Fruit fly (Drosophila melanogaster): ENCODE measurements around the gene mRpS6.
A peak's percentile ranks its signal among the peaks of the same experiment; 100 is the strongest.

Gene mRpS6

DNA sequence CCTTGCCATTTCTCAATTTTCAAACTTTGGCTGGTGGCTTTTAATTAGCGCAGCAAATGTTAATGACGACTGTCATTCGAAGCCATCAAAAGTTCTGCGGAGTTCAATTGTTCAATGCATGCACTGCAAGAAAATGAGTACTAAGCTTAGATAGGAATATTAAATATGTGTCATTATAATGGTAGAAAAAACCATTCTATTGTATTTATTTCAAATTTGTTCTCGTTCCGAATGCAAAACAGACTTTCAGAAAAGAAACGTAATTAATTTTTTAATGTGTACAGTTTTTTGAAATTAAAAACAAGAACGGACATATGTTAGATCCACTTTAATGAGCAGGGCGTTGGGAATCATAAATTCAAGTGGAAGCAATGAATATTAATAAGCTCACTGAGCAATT is 24.8 kb downstream of the mRpS6 start (continued):
- TF ChIP-seq Blimp-1 (GFP tag; optimal IDR thresholded peaks at IDR 0.05) (no peak), OdsH (GFP tag; optimal IDR thresholded peaks at IDR 0.05) (no peak), CG8632 (GFP tag; optimal IDR thresholded peaks at IDR 0.05) (no peak), CG15336 (GFP tag; IDR thresholded peaks at IDR 0.05) (peak; percentile 50; the same call in 1 of the 2 replicates), lz (GFP tag; optimal IDR thresholded peaks at IDR 0.05) (peak; percentile 16), CG11902 (GFP tag; optimal IDR thresholded peaks at IDR 0.05) (no peak), Hr38 (GFP tag; optimal IDR thresholded peaks at IDR 0.05) (no peak), Eip78C (GFP tag) (peak; percentile 62), CG3919 (GFP tag; optimal IDR thresholded peaks at IDR 0.05) (peak; percentile 39), Hr39 (GFP tag; optimal IDR thresholded peaks at IDR 0.05) (peak; percentile 42)

DNA sequence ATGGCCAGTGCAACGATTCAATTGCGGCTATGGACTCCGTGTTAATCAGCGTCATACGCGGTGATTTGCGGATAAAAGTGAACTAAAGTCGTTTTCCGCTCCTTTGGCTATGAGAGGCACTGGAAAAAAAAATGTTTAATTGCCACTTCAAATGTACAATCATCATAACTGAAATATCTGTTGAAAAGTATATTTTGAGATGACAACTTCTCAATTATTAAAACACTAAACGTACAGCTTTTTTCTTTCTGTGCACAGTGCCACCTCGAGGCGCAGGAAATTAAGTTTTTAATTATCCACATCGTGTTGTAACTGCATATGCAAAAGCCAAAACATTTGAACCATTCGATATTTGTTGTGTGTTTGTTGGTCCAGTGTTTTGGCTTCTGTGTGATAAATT is 28.5 kb downstream of the mRpS6 start:
- peak; percentile 60 for TF ChIP-seq CG32006 (GFP tag; optimal IDR thresholded peaks at IDR 0.05)
- TF ChIP-seq lz (GFP tag; optimal IDR thresholded peaks at IDR 0.05), result no peak
- no peak for TF ChIP-seq Hr38 (GFP tag; optimal IDR thresholded peaks at IDR 0.05)
- TF ChIP-seq Lpt (GFP tag; optimal IDR thresholded peaks at IDR 0.05), result no peak
- no peak for TF ChIP-seq cyc (GFP tag; optimal IDR thresholded peaks at IDR 0.05)
- TF ChIP-seq CG7368 (GFP tag; optimal IDR thresholded peaks at IDR 0.05), result no peak
- no peak for TF ChIP-seq spab (GFP tag; optimal IDR thresholded peaks at IDR 0.05)
- TF ChIP-seq fkh (GFP tag; optimal IDR thresholded peaks at IDR 0.05), result no peak
- no peak for TF ChIP-seq CG16779 (tag; optimal IDR thresholded peaks at IDR 0.05)
- no peak for TF ChIP-seq CG10669 (GFP tag; optimal IDR thresholded peaks at IDR 0.05)
- no peak for TF ChIP-seq vri (GFP tag; optimal IDR thresholded peaks at IDR 0.05)
- no peak for TF ChIP-seq CG6808 (GFP tag; optimal IDR thresholded peaks at IDR 0.05)
- no peak for TF ChIP-seq salr (GFP tag; optimal IDR thresholded peaks at IDR 0.05)
- no peak for TF ChIP-seq CG34406 (GFP tag; optimal IDR thresholded peaks at IDR 0.05)
- peak; percentile 6 for TF ChIP-seq OdsH (GFP tag; optimal IDR thresholded peaks at IDR 0.05)
- TF ChIP-seq Blimp-1 (GFP tag; optimal IDR thresholded peaks at IDR 0.05), result no peak
- peak; percentile 1 for TF ChIP-seq CG11762 (GFP tag; optimal IDR thresholded peaks at IDR 0.05; ENCODE audit: insufficient read depth)
- no peak for TF ChIP-seq Smox (GFP tag; optimal IDR thresholded peaks at IDR 0.05)
- no peak for TF ChIP-seq CG6792 (GFP tag; optimal IDR thresholded peaks at IDR 0.05)
- TF ChIP-seq Sox15 (GFP tag; optimal IDR thresholded peaks at IDR 0.05), result no peak
- no peak for TF ChIP-seq svp (GFP tag)
- TF ChIP-seq CG8319 (GFP tag; optimal IDR thresholded peaks at IDR 0.05), result no peak
- no peak for TF ChIP-seq CG31627 (GFP tag; optimal IDR thresholded peaks at IDR 0.05)
- peak; percentile 65; the same call in 1 of the 2 replicates for TF ChIP-seq Gug (GFP tag; IDR thresholded peaks at IDR 0.05)
- peak; percentile 23 for TF ChIP-seq achi (GFP tag; optimal IDR thresholded peaks at IDR 0.05)
- peak; percentile 34 for TF ChIP-seq CG3919 (GFP tag; optimal IDR thresholded peaks at IDR 0.05)
- TF ChIP-seq Eip93F (GFP tag; optimal IDR thresholded peaks at IDR 0.05), result no peak
- TF ChIP-seq Sox102F (GFP tag; optimal IDR thresholded peaks at IDR 0.05), result no peak
- TF ChIP-seq esn (GFP tag; optimal IDR thresholded peaks at IDR 0.05), result no peak
- no peak for TF ChIP-seq CG1621 (tag; optimal IDR thresholded peaks at IDR 0.05)
- peak; percentile 68 for TF ChIP-seq CG8119 (GFP tag; IDR thresholded peaks at IDR 0.05)
- peak; percentile 89 for TF ChIP-seq eg (GFP tag; IDR thresholded peaks at IDR 0.05)
- peak; percentile 73 for TF ChIP-seq CG6163 (GFP tag; IDR thresholded peaks at IDR 0.05)
- TF ChIP-seq net (GFP tag; optimal IDR thresholded peaks at IDR 0.05), result peak; percentile 18
- no peak for TF ChIP-seq Hr39 (GFP tag; optimal IDR thresholded peaks at IDR 0.05)
- TF ChIP-seq CG4318 (GFP tag; optimal IDR thresholded peaks at IDR 0.05), result peak; percentile 15
- no peak for TF ChIP-seq Ets96B (tag; optimal IDR thresholded peaks at IDR 0.05)
- no peak for TF ChIP-seq CG6854 (GFP tag; optimal IDR thresholded peaks at IDR 0.05)
- peak; percentile 68 for TF ChIP-seq Eip78C (GFP tag)
- TF ChIP-seq Eip75B (GFP tag; optimal IDR thresholded peaks at IDR 0.05), result no peak
- peak; percentile 63; the same call in 1 of the 2 replicates for TF ChIP-seq CG11294 (GFP tag; IDR thresholded peaks at IDR 0.05)
- peak; percentile 37 for TF ChIP-seq dac (GFP tag; optimal IDR thresholded peaks at IDR 0.05)
- TF ChIP-seq CG15336 (GFP tag; IDR thresholded peaks at IDR 0.05), result peak; percentile 80
- TF ChIP-seq acj6 (GFP tag; optimal IDR thresholded peaks at IDR 0.05), result no peak
- no peak for TF ChIP-seq Met (GFP tag; optimal IDR thresholded peaks at IDR 0.05)
- no peak for TF ChIP-seq dsx (GFP tag; optimal IDR thresholded peaks at IDR 0.05; ENCODE audit: poor library complexity, severe bottlenecking)
- TF ChIP-seq pdm3 (GFP tag; optimal IDR thresholded peaks at IDR 0.05), result peak; percentile 48
- no peak for TF ChIP-seq fd85E (GFP tag; optimal IDR thresholded peaks at IDR 0.05)

Data from whole organism, prepupa.